Worm (Caenorhabditis elegans): ENCODE data around the gene R07C3.13.

R07C3.13 gene

DNA sequence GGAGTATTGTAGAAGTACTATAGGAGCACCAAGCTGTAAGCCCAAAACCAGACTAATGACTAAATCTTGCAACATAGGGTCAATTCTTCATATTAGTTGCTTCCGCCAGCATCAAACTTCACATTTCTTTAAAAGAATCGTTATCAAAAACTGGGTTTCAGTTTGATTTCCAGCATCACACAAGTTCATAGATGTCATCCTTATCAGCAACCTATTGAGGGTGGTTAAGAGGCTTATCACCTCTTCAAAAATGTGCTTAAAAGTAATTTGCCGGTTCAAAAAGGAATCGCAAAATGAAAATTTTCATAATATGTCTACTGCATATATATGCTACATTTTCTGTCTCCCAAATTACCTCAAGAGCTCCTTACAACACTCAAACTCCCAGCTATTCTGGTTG is 16.5 kb upstream of the R07C3.13 start, which contains the start of gene clec-43:
clec-43 (plus strand) TSS at position 294 of the 400 bp plus-strand sequence.
- TF ChIP-seq mes-2 (tag; optimal IDR thresholded peaks at IDR 0.05; ENCODE audit: poor library complexity, severe bottlenecking) = no peak
- TF ChIP-seq dmd-6 (GFP tag; IDR thresholded peaks at IDR 0.05) = peak; percentile 81
- peak; percentile 36 for TF ChIP-seq nhr-77 (tag; optimal IDR thresholded peaks at IDR 0.05)
- peak; percentile 32 for TF ChIP-seq hlh-11 (tag; optimal IDR thresholded peaks at IDR 0.05)
- TF ChIP-seq nhr-42 (GFP tag; IDR thresholded peaks at IDR 0.05) = no peak
- peak; percentile 92 for TF ChIP-seq pqm-1 (tag; optimal IDR thresholded peaks at IDR 0.05)
- TF ChIP-seq nhr-28 (tag; optimal IDR thresholded peaks at IDR 0.05) = peak; percentile 70

DNA sequence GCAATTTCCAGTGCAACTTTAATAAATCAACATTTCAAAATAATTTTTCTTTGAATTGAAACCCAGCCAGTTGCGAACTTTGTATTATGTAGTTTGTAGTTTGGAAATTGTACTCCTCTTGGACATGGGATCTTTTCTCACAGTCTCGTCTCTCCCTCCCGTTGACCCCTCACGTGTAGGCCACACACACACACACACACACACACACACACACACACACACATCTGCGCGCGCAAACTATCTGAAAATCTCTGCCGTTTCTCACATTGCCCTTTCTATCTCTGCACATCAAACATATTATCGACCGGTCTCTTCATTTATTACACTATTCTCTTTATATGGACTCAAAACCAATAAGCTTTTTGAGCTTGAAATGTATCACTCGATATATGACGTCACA is 13.5 kb upstream of the R07C3.13 start, which contains the start of gene fbxc-36:
fbxc-36 (plus strand) TSS at position 205 of the 400 bp plus-strand sequence.
- no peak for TF ChIP-seq nhr-42 (GFP tag; IDR thresholded peaks at IDR 0.05)
- TF ChIP-seq nhr-28 (tag; optimal IDR thresholded peaks at IDR 0.05) = peak; percentile 53

DNA sequence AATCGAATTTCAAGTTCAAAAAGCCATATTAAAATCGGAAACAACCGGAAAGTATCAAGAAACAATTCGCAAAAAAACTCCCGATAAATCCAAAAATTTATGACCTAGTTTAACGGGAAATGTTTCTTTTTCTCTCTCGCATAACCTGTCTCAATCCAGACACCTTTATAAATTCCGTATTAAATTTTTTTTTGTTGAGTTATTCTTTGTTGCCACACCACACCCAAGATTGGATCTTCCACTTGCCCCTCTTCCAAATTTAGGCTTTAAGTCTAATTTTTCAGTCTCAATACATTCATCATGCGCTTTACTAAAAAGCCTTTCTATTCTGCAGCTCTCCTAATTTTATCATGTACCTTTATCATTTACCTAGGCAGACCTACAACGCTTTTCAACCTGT is 11.3 kb upstream of the R07C3.13 start, which contains the start of gene R07C3.3:
R07C3.3 (plus strand) TSS at position 301 of the 400 bp plus-strand sequence.
- TF ChIP-seq mxl-2 (GFP tag; conservative IDR thresholded peaks at IDR 0.05) = no peak
- no peak for TF ChIP-seq daf-16 (GFP tag; optimal IDR thresholded peaks at IDR 0.05)
- no peak for TF ChIP-seq daf-16 (tag; optimal IDR thresholded peaks at IDR 0.05)
- TF ChIP-seq pqm-1 (tag; optimal IDR thresholded peaks at IDR 0.05) = no peak
- TF ChIP-seq F44E2.7 (GFP tag; IDR thresholded peaks at IDR 0.05) = no peak
- TF ChIP-seq F10B5.3 (tag; optimal IDR thresholded peaks at IDR 0.05) = no peak
- TF ChIP-seq arid-1 (GFP tag; conservative IDR thresholded peaks at IDR 0.05) = no peak
- no peak for TF ChIP-seq Y48G9A.11 (GFP tag; IDR thresholded peaks at IDR 0.05)
- no peak for TF ChIP-seq ctbp-1 (GFP tag; IDR thresholded peaks at IDR 0.05)
- no peak for TF ChIP-seq Y75B8A.6 (GFP tag; IDR thresholded peaks at IDR 0.05)
- no peak for TF ChIP-seq nhr-76 (tag; optimal IDR thresholded peaks at IDR 0.05)
- TF ChIP-seq skn-1 (tag; optimal IDR thresholded peaks at IDR 0.05) = no peak
- no peak for TF ChIP-seq nhr-102 (tag; optimal IDR thresholded peaks at IDR 0.05)
- no peak for TF ChIP-seq zfp-3 (GFP tag; conservative IDR thresholded peaks at IDR 0.05)

DNA sequence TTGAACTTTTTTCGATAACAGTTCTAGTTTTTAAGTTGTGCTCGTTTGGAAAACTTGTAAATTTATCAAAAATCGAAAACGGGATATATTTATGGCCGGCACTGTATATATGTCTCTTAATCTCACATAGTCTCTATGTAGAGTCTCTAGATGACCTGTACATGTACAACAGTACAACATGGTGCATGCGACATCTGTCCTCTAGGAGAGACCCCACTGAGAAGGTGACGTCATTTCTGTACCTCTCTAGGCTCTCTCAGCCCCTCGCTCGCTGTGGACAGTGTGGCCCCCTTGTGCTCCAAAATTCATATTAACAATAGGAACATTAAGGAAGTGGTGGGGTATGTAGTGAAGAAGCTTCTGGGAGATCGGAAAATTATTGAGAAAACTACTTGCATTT is 10.0 kb upstream of the R07C3.13 start:
- TF ChIP-seq unc-62 (GFP tag; optimal IDR thresholded peaks at IDR 0.05 in 1 of 2) = peak in 1 of 2 experiments; percentile 28
- TF ChIP-seq unc-62 (tag; optimal IDR thresholded peaks at IDR 0.05) = no peak
- no peak for TF ChIP-seq dmd-6 (GFP tag; IDR thresholded peaks at IDR 0.05)
- peak; percentile 23 for TF ChIP-seq aha-1 (tag)
- TF ChIP-seq ceh-82 (tag; optimal IDR thresholded peaks at IDR 0.05) = no peak

DNA sequence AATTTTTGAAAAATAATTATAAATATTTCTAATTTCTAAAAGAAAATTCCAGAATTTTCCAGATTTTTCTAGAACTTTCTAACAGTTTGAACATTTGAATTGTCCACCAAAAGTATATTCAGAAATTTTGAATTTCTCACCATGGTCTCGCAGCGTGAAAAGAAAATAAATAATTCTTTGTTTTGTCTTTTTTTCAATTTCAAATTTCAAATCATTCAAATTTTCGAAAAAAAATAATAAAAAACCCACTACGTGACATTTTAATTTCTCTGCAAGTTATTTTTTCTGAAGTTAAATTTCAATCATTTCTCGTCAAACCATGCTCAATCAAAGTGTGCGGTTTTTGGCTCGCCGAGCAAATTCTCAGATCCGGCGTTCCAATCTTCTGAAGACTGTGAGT is 5.5 kb upstream of the R07C3.13 start, which contains the start of gene acs-15:
acs-15 (plus strand) TSS at position 301 of the 400 bp plus-strand sequence.
- TF ChIP-seq Y48G9A.11 (GFP tag; IDR thresholded peaks at IDR 0.05) (no peak), daf-16 (GFP tag; optimal IDR thresholded peaks at IDR 0.05) (no peak), daf-16 (tag; optimal IDR thresholded peaks at IDR 0.05) (no peak), Y5F2A.4 (GFP tag; optimal IDR thresholded peaks at IDR 0.05) (no peak), lir-3 (tag; optimal IDR thresholded peaks at IDR 0.05) (no peak), mxl-2 (GFP tag; conservative IDR thresholded peaks at IDR 0.05) (no peak), F26F4.8 (GFP tag; conservative IDR thresholded peaks at IDR 0.05) (no peak), rbr-2 (tag; optimal IDR thresholded peaks at IDR 0.05) (no peak), ces-1 (GFP tag; optimal IDR thresholded peaks at IDR 0.05) (no peak), tra-1 (GFP tag; IDR thresholded peaks at IDR 0.05) (no peak), nhr-11 (tag; optimal IDR thresholded peaks at IDR 0.05) (no peak), egl-43 (GFP tag; IDR thresholded peaks at IDR 0.05) (no peak), arid-1 (GFP tag; conservative IDR thresholded peaks at IDR 0.05) (no peak), ceh-20 (GFP tag; IDR thresholded peaks at IDR 0.05) (no peak), lin-13 (GFP tag; optimal IDR thresholded peaks at IDR 0.05) (no peak)
